Fruit fly (Drosophila melanogaster) whole organism, embryonic: ENCODE data around the gene CG9328.
A peak's percentile ranks its signal among the peaks of the same experiment; 100 is the strongest.

Experiments used
- CG10543 ChIP-seq: fragments of 200-800 bp; sonication (Bioruptor generic); optimal IDR thresholded peaks from 3 replicates; lab custom pipeline; 2017; ENCODE audit warnings: missing biosample characterization, mild to moderate bottlenecking, missing genetic modification characterization, moderate library complexity
- CG10979 ChIP-seq: fragments of 200-800 bp; sonication (Bioruptor generic); optimal IDR thresholded peaks from 2 replicates; lab custom pipeline; 2018; ENCODE audit warnings: missing biosample characterization, mild to moderate bottlenecking, missing genetic modification characterization, moderate library complexity
- CG11696 ChIP-seq: fragments of 200-800 bp; sonication (Bioruptor generic); IDR thresholded peaks from 2 replicates; pipeline ENCODE4 v1.3.6; 2022; ENCODE audit warnings: missing biosample characterization, missing genetic modification characterization
- CG13287 ChIP-seq: fragments of 200-800 bp; sonication (Bioruptor generic); IDR thresholded peaks from 2 replicates; pipeline ENCODE4 v1.3.6; 2022; ENCODE audit warnings: missing biosample characterization, missing genetic modification characterization; ENCODE audit not compliant: partially characterized antibody
- CG13624 ChIP-seq: fragments of 200-800 bp; sonication (Bioruptor generic); optimal IDR thresholded peaks from 2 replicates; lab custom pipeline; 2016; ENCODE audit warnings: missing biosample characterization, missing genetic modification characterization
- CG14710 ChIP-seq: fragments of 200-800 bp; sonication (Bioruptor generic); optimal IDR thresholded peaks from 3 replicates; lab custom pipeline; 2019; ENCODE audit warnings: missing biosample characterization, mild to moderate bottlenecking, missing genetic modification characterization, moderate library complexity
- CG18262 ChIP-seq: fragments of 200-800 bp; optimal IDR thresholded peaks from 3 replicates; lab custom pipeline; 2019; ENCODE audit warnings: missing biosample characterization, mild to moderate bottlenecking, missing genetic modification characterization, moderate library complexity
- CG2116 ChIP-seq: fragments of 200-800 bp; sonication (Bioruptor generic); optimal IDR thresholded peaks from 3 replicates; lab custom pipeline; 2018; ENCODE audit warnings: missing biosample characterization, mild to moderate bottlenecking, missing genetic modification characterization
- CG2712 ChIP-seq: fragments of 200-800 bp; optimal IDR thresholded peaks from 3 replicates; lab custom pipeline; 2019; ENCODE audit warnings: missing biosample characterization, mild to moderate bottlenecking, missing genetic modification characterization, moderate library complexity
- CG3726 ChIP-seq: fragments of 200-800 bp; sonication (Bioruptor generic); IDR thresholded peaks from 3 replicates; pipeline ENCODE4, ENCODE4 v1.3.6; 2022; ENCODE audit warnings: missing biosample characterization, missing genetic modification characterization
- CG4360 ChIP-seq: fragments of 200-800 bp; sonication (Bioruptor generic); IDR thresholded peaks from 2 replicates; pipeline ENCODE4 v1.3.6; 2022; ENCODE audit warnings: missing biosample characterization, missing genetic modification characterization
- CG4617 ChIP-seq: fragments of 200-800 bp; sonication (Bioruptor generic); optimal IDR thresholded peaks from 3 replicates; lab custom pipeline; 2016; ENCODE audit warnings: missing biosample characterization, missing genetic modification characterization, borderline replicate concordance
- CG6175 ChIP-seq: fragments of 200-800 bp; sonication (Bioruptor generic); IDR thresholded peaks from 3 replicates; pipeline ENCODE4 v1.3.6; 2022; ENCODE audit warnings: missing biosample characterization, missing genetic modification characterization
- CG7556 ChIP-seq: fragments of 200-800 bp; sonication (Bioruptor generic); optimal IDR thresholded peaks from 2 replicates; lab custom pipeline; 2017; ENCODE audit warnings: missing biosample characterization, mild to moderate bottlenecking, missing genetic modification characterization
- CG8924 ChIP-seq: fragments of 200-800 bp; optimal IDR thresholded peaks from 3 replicates; lab custom pipeline; 2019; ENCODE audit warnings: missing biosample characterization, mild to moderate bottlenecking, missing genetic modification characterization, moderate library complexity
- E2f1 ChIP-seq: fragments of 200-800 bp; sonication (Bioruptor generic); IDR thresholded peaks from 2 replicates; pipeline ENCODE4 v1.3.6; 2022; ENCODE audit warnings: missing biosample characterization, missing genetic modification characterization
- Hmx ChIP-seq: fragments of 200-800 bp; sonication (Bioruptor generic); optimal IDR thresholded peaks from 2 replicates; lab custom pipeline; 2016; ENCODE audit warnings: missing biosample characterization, missing genetic modification characterization
- Jarid2 ChIP-seq: fragments of 200-800 bp; sonication (Bioruptor generic); optimal IDR thresholded peaks from 3 replicates; lab custom pipeline; 2017; ENCODE audit warnings: mild to moderate bottlenecking, missing biosample characterization, missing genetic modification reagents, missing genetic modification characterization
- Myb ChIP-seq: fragments of 200-800 bp; sonication (Bioruptor generic); optimal IDR thresholded peaks from 2 replicates; lab custom pipeline; 2016; ENCODE audit warnings: missing biosample characterization, missing genetic modification characterization
- Nf-YC ChIP-seq: fragments of 200-800 bp; optimal IDR thresholded peaks from 3 replicates; lab custom pipeline; 2019; ENCODE audit warnings: missing biosample characterization, mild to moderate bottlenecking, missing genetic modification characterization, moderate library complexity
- NfI ChIP-seq: fragments of 200-800 bp; sonication (Bioruptor generic); optimal IDR thresholded peaks from 3 replicates; lab custom pipeline; 2018; ENCODE audit warnings: missing biosample characterization, mild to moderate bottlenecking, missing genetic modification characterization, moderate library complexity
- Six4 ChIP-seq: fragments of 200-800 bp; sonication (Bioruptor generic); optimal IDR thresholded peaks from 2 replicates; lab custom pipeline; 2016; ENCODE audit warnings: missing biosample characterization, missing genetic modification characterization
- Spps ChIP-seq: fragments of 200-800 bp; sonication (Bioruptor generic); optimal IDR thresholded peaks from 2 replicates; lab custom pipeline; 2018; ENCODE audit warnings: missing biosample characterization, mild to moderate bottlenecking, missing genetic modification characterization
- abd-A ChIP-seq: fragments of 200-800 bp; sonication (Bioruptor generic); optimal IDR thresholded peaks from 3 replicates; lab custom pipeline; 2019; ENCODE audit warnings: missing biosample characterization, mild to moderate bottlenecking, missing genetic modification characterization, moderate library complexity
- bab2 ChIP-seq: fragments of 200-800 bp; sonication (Bioruptor generic); optimal IDR thresholded peaks from 2 replicates; lab custom pipeline; 2016; ENCODE audit warnings: missing biosample characterization, missing genetic modification characterization
- chif ChIP-seq, 2 experiments: fragments of 200-800 bp; sonication (Bioruptor generic); optimal IDR thresholded peaks; 3 replicates each; lab custom pipeline; 2016; ENCODE audit warnings: missing biosample characterization in 2 of 2, missing genetic modification characterization in 2 of 2
- chn ChIP-seq: fragments of 200-800 bp; sonication (Bioruptor generic); optimal IDR thresholded peaks from 2 replicates; lab custom pipeline; 2016; ENCODE audit warnings: missing biosample characterization, missing genetic modification characterization
- crp ChIP-seq, 2 experiments: fragments of 200-800 bp; sonication (Bioruptor generic); optimal IDR thresholded peaks; 2 replicates in 1 of 2; 3 replicates in 1 of 2; lab custom pipeline; 2017; ENCODE audit warnings: missing biosample characterization in 2 of 2, missing genetic modification characterization in 2 of 2, mild to moderate bottlenecking in 1 of 2, moderate library complexity in 1 of 2
- dm ChIP-seq: fragments of 200-800 bp; sonication (Bioruptor generic); optimal IDR thresholded peaks from 3 replicates; lab custom pipeline; 2016; ENCODE audit warnings: missing biosample characterization, missing genetic modification characterization
- gcm2 ChIP-seq: fragments of 200-800 bp; sonication (Bioruptor generic); optimal IDR thresholded peaks from 2 replicates; lab custom pipeline; 2016; ENCODE audit warnings: missing biosample characterization, missing genetic modification characterization
- grau ChIP-seq: fragments of 200-800 bp; optimal IDR thresholded peaks from 3 replicates; lab custom pipeline; 2019; ENCODE audit warnings: missing biosample characterization, mild to moderate bottlenecking, missing genetic modification characterization, moderate library complexity
- her ChIP-seq: fragments of 200-800 bp; sonication (Bioruptor generic); optimal IDR thresholded peaks from 2 replicates; lab custom pipeline; 2016; ENCODE audit warnings: missing biosample characterization, missing genetic modification characterization
- kah ChIP-seq: fragments of 200-800 bp; sonication (Bioruptor generic); optimal IDR thresholded peaks from 2 replicates; lab custom pipeline; 2018; ENCODE audit warnings: missing biosample characterization, mild to moderate bottlenecking, missing genetic modification characterization
- luna ChIP-seq: fragments of 200-800 bp; sonication (Bioruptor generic); optimal IDR thresholded peaks from 2 replicates; lab custom pipeline; 2016; ENCODE audit warnings: missing biosample characterization, missing genetic modification characterization
- mld ChIP-seq: fragments of 200-800 bp; sonication (Bioruptor generic); IDR thresholded peaks from 3 replicates; pipeline ENCODE4 v1.3.6; 2022; ENCODE audit warnings: missing biosample characterization, missing genetic modification characterization; ENCODE audit not compliant: partially characterized antibody
- nerfin-1 ChIP-seq: fragments of 200-800 bp; sonication (Bioruptor generic); optimal IDR thresholded peaks from 3 replicates; lab custom pipeline; 2019; ENCODE audit warnings: missing biosample characterization, mild to moderate bottlenecking, missing genetic modification characterization, moderate library complexity
- nom ChIP-seq: fragments of 200-800 bp; sonication (Bioruptor generic); optimal IDR thresholded peaks from 2 replicates; lab custom pipeline; 2017; ENCODE audit warnings: missing biosample characterization, missing genetic modification characterization, mild to moderate bottlenecking, moderate library complexity, missing genetic modification reagents
- pan ChIP-seq, 4 experiments: fragments of >200 bp in 3 of 4; fragments of 200-800 bp in 1 of 4; sonication (Bioruptor generic) in 1 of 4; optimal IDR thresholded peaks in 3 of 4; IDR thresholded peaks in 1 of 4; 2 replicates each; pipeline versions ENCODE4 v1.3.6 to Lab custom; 2017 to 2022; ENCODE audit warnings: missing biosample characterization in 2 of 4, missing genetic modification characterization in 2 of 4, mixed read lengths in 1 of 4
- peb ChIP-seq: fragments of 200-800 bp; sonication (Bioruptor generic); IDR thresholded peaks from 2 replicates; pipeline ENCODE4 v1.3.6; 2022; ENCODE audit warnings: missing biosample characterization, missing genetic modification characterization
- sc ChIP-seq, 3 experiments: fragments of >200 bp in 2 of 3; fragments of 200-800 bp in 1 of 3; sonication (Bioruptor generic) in 1 of 3; optimal IDR thresholded peaks; 2 replicates in 2 of 3; 3 replicates in 1 of 3; lab custom pipeline; 2017; ENCODE audit warnings: mild to moderate bottlenecking in 1 of 3, missing biosample characterization in 1 of 3, missing genetic modification characterization in 1 of 3, missing genetic modification reagents in 1 of 3
- sens-2 ChIP-seq: fragments of 200-800 bp; sonication (Bioruptor generic); IDR thresholded peaks from 2 replicates; pipeline ENCODE4 v1.3.6; 2022; ENCODE audit warnings: missing biosample characterization, missing genetic modification characterization
- sna ChIP-seq: fragments of 200-800 bp; sonication (Bioruptor generic); IDR thresholded peaks from 2 replicates; pipeline ENCODE4 v1.3.6; 2022; ENCODE audit warnings: missing biosample characterization, missing genetic modification characterization; ENCODE audit not compliant: partially characterized antibody
- so ChIP-seq: fragments of 200-800 bp; sonication (Bioruptor generic); IDR thresholded peaks from 3 replicates; pipeline ENCODE4 v1.3.6; 2022; ENCODE audit warnings: missing biosample characterization, missing genetic modification characterization
- ssp ChIP-seq: fragments of 200-800 bp; sonication (Bioruptor generic); IDR thresholded peaks from 2 replicates; pipeline ENCODE4 v1.3.6; 2022; ENCODE audit warnings: missing biosample characterization, missing genetic modification characterization
- tll ChIP-seq, 2 experiments: fragments of 200-800 bp in 1 of 2; fragments of >200 bp in 1 of 2; sonication (Bioruptor generic) in 1 of 2; optimal IDR thresholded peaks; 2 replicates each; lab custom pipeline; 2017 to 2019; ENCODE audit warnings: missing biosample characterization in 2 of 2, missing genetic modification characterization in 2 of 2, mild to moderate bottlenecking in 1 of 2, moderate library complexity in 1 of 2
- vvl ChIP-seq: fragments of 200-800 bp; sonication (Bioruptor generic); IDR thresholded peaks from 2 replicates; pipeline ENCODE4 v1.3.6; 2022; ENCODE audit warnings: missing biosample characterization, missing genetic modification characterization

CG9328 gene

dm6 chr2L:20799991-20800897, 2.7 kb downstream of the CG9328 start (continued):
- 0 out of 3 replicates have a peak, but pooled peaks have one; percentile 70 for TF ChIP-seq so (GFP tag; lab: Robert Waterston, UW)
- TF ChIP-seq vvl (GFP tag; lab: Robert Waterston, UW), result peak; percentile 89
- peak; percentile 36 for TF ChIP-seq CG14710
- peak; percentile 83 for TF ChIP-seq her (GFP tag; lab: Kevin White, UChicago)
- TF ChIP-seq gcm2 (GFP tag; lab: Kevin White, UChicago), result no peak
- TF ChIP-seq abd-A (tag; lab: Kevin White, UChicago), result peak; percentile 97
- TF ChIP-seq CG2116 (GFP tag; lab: Kevin White, UChicago), result peak; percentile 26
- TF ChIP-seq grau, result peak; percentile 97
- TF ChIP-seq kah (GFP tag; lab: Kevin White, UChicago), result no peak
- peak; percentile 78 for TF ChIP-seq CG8924 (tag; lab: Kevin White, UChicago)
- TF ChIP-seq chif (GFP tag; optimal IDR thresholded peaks at IDR 0.05; lab: Kevin White, UChicago), result peak; percentile 65 to 77
- no peak for TF ChIP-seq Spps (tag; lab: Kevin White, UChicago)
- peak; percentile 59 for TF ChIP-seq CG10979 (tag; lab: Kevin White, UChicago)
- TF ChIP-seq sens-2, result peak; percentile 64
- TF ChIP-seq Hmx (GFP tag; lab: Kevin White, UChicago), result no peak
- 0 out of 2 replicates have a peak, but pooled peaks have one; percentile 18 for TF ChIP-seq peb (GFP tag; lab: Robert Waterston, UW)
- TF ChIP-seq CG11696 (GFP tag; lab: Robert Waterston, UW), result no peak
- no peak for TF ChIP-seq CG13287 (GFP tag; lab: Robert Waterston, UW)
- TF ChIP-seq CG4360 (GFP tag; lab: Robert Waterston, UW), result peak; percentile 51; the same call in 1 of the 2 replicates
- TF ChIP-seq mld (GFP tag; lab: Robert Waterston, UW), result no peak
- peak; percentile 65 for TF ChIP-seq E2f1 (GFP tag; lab: Robert Waterston, UW)
- peak; percentile 86 for TF ChIP-seq CG13624 (GFP tag; lab: Kevin White, UChicago)
- no peak for TF ChIP-seq CG4617 (GFP tag; lab: Kevin White, UChicago)
- TF ChIP-seq CG6175 (GFP tag; lab: Robert Waterston, UW), result peak; percentile 58; the same call in 1 of the 3 replicates
- TF ChIP-seq crp (GFP tag; optimal IDR thresholded peaks at IDR 0.05; lab: Kevin White, UChicago), result no peak
- TF ChIP-seq CG3726, result 0 out of 3 replicates have a peak, but pooled peaks have one; percentile 33
- TF ChIP-seq chn, result peak; percentile 52
- no peak for TF ChIP-seq sna (GFP tag; lab: Robert Waterston, UW)
- TF ChIP-seq bab2 (GFP tag; lab: Kevin White, UChicago), result peak; percentile 74
- TF ChIP-seq Nf-YC (tag; lab: Kevin White, UChicago), result peak; percentile 33
- no peak for TF ChIP-seq sc (optimal IDR thresholded peaks at IDR 0.05; lab: Kevin White, UChicago)
- no peak for TF ChIP-seq sc (GFP tag; optimal IDR thresholded peaks at IDR 0.05; lab: Kevin White, UChicago)
- peak; percentile 78 for TF ChIP-seq NfI
- peak; percentile 3 for TF ChIP-seq Jarid2 (GFP tag; lab: Kevin White, UChicago)
- peak; percentile 69 for TF ChIP-seq Myb
- peak; percentile 86 for TF ChIP-seq CG7556 (GFP tag; lab: Kevin White, UChicago)
- TF ChIP-seq luna (GFP tag; lab: Kevin White, UChicago), result peak; percentile 62
- peak; percentile 94 for TF ChIP-seq nom (GFP tag; lab: Kevin White, UChicago)
- TF ChIP-seq Six4 (GFP tag; lab: Kevin White, UChicago), result peak; percentile 46
- no peak for TF ChIP-seq pan (optimal IDR thresholded peaks at IDR 0.05; lab: Kevin White, UChicago)
- peak in 1 of 2 experiments; percentile 77 for TF ChIP-seq pan (GFP tag; optimal IDR thresholded peaks at IDR 0.05 in 1 of 2, IDR thresholded peaks at IDR 0.05 in 1 of 2)
- TF ChIP-seq nerfin-1 (tag; lab: Kevin White, UChicago), result no peak
- peak in 1 of 2 experiments; percentile 59 for TF ChIP-seq tll (GFP tag; optimal IDR thresholded peaks at IDR 0.05; lab: Kevin White, UChicago)
- TF ChIP-seq ssp (GFP tag; lab: Robert Waterston, UW), result peak; percentile 58; the same call in 1 of the 2 replicates
- peak; percentile 23 for TF ChIP-seq dm (GFP tag; lab: Kevin White, UChicago)
- TF ChIP-seq CG2712, result peak; percentile 77
- TF ChIP-seq CG18262, result peak; percentile 58
- TF ChIP-seq CG10543 (GFP tag; lab: Kevin White, UChicago), result peak; percentile 69
